Worm (Caenorhabditis elegans) whole organism, L4/young adult: Measurements from ENCODE around the gene srg-46.

Source experiments
- W03F9.2 ChIP-seq: fragments of 150-350 bp; optimal IDR thresholded peaks from 2 replicates; lab custom pipeline; 2014; ENCODE audit warnings: missing biosample characterization, missing genetic modification characterization
- dao-5 ChIP-seq: sonication (generic microtip); optimal IDR thresholded peaks from 2 replicates; lab custom pipeline; 2016; ENCODE audit warnings: missing genotype, missing genetic modification characterization, moderate library complexity, missing compliant biosample characterization
- him-1 ChIP-seq: sonication (generic microtip); optimal IDR thresholded peaks from 2 replicates; lab custom pipeline; 2016; ENCODE audit warnings: missing genotype, missing genetic modification reagents, missing genetic modification characterization, missing compliant biosample characterization

The srg-46 gene

ce11 chrV:13413301-13413700 is 49.8 kb downstream of the srg-46 start:
- TF ChIP-seq W03F9.2 (tag; lab: Kevin White, UChicago) (no peak), him-1 (tag; lab: Kevin White, UChicago) (no peak), dao-5 (no peak)
